Worm (Caenorhabditis elegans) whole organism, mixed stage, embryonic: ENCODE results near the gene C37H5.13.

Source experiments
- bed-3 ChIP-seq: fragments of 200-800 bp; sonication (Bioruptor generic); optimal IDR thresholded peaks from 3 replicates; lab custom pipeline; 2018; ENCODE audit warnings: mild to moderate bottlenecking, missing genetic modification characterization, moderate library complexity, missing compliant biosample characterization
- blmp-1 ChIP-seq: fragments of 150-350 bp; optimal IDR thresholded peaks from 2 replicates; lab custom pipeline; 2014; ENCODE audit warnings: missing biosample characterization, missing genetic modification characterization
- ceh-39 ChIP-seq: fragments of 150-350 bp; optimal IDR thresholded peaks from 2 replicates; lab custom pipeline; 2014; ENCODE audit warnings: missing biosample characterization, missing genetic modification characterization
- ceh-43 ChIP-seq: fragments of 200-800 bp; sonication (Bioruptor generic); optimal IDR thresholded peaks from 2 replicates; lab custom pipeline; 2018; ENCODE audit warnings: mild to moderate bottlenecking, missing genetic modification characterization, moderate library complexity, missing compliant biosample characterization
- ceh-83 ChIP-seq: fragments of 200-800 bp; sonication (Bioruptor generic); optimal IDR thresholded peaks from 2 replicates; lab custom pipeline; 2018; ENCODE audit warnings: mild to moderate bottlenecking, missing genetic modification characterization, missing compliant biosample characterization
- ces-1 ChIP-seq: fragments of 150-350 bp; optimal IDR thresholded peaks from 2 replicates; lab custom pipeline; 2014; ENCODE audit warnings: missing biosample characterization, missing genetic modification reagents, missing genetic modification characterization
- cnd-1 ChIP-seq: fragments of 200-800 bp; sonication (Bioruptor generic); optimal IDR thresholded peaks from 2 replicates; lab custom pipeline; 2018; ENCODE audit warnings: mild to moderate bottlenecking, missing genetic modification characterization, missing compliant biosample characterization
- drap-1 ChIP-seq: fragments of 200-800 bp; sonication (Bioruptor generic); optimal IDR thresholded peaks from 3 replicates; lab custom pipeline; 2018; ENCODE audit warnings: mild to moderate bottlenecking, missing genetic modification characterization, missing compliant biosample characterization
- elt-1 ChIP-seq: sonication (generic microtip); optimal IDR thresholded peaks from 2 replicates; lab custom pipeline; 2017; ENCODE audit warnings: missing genetic modification characterization, mild to moderate bottlenecking, missing compliant biosample characterization, antibody characterized with exemption, moderate library complexity, borderline replicate concordance; ENCODE audit not compliant: insufficient read depth
- elt-3 ChIP-seq: fragments of 150-350 bp; optimal IDR thresholded peaks from 2 replicates; lab custom pipeline; 2014; ENCODE audit warnings: missing biosample characterization, missing genetic modification characterization
- flh-1 ChIP-seq: fragments of 200-800 bp; sonication (Bioruptor generic); optimal IDR thresholded peaks from 2 replicates; lab custom pipeline; 2018; ENCODE audit warnings: mild to moderate bottlenecking, missing genetic modification characterization, moderate library complexity, missing compliant biosample characterization
- ham-2 ChIP-seq: fragments of 200-800 bp; sonication (Bioruptor generic); optimal IDR thresholded peaks from 2 replicates; lab custom pipeline; 2018; ENCODE audit warnings: mild to moderate bottlenecking, missing genetic modification characterization, missing compliant biosample characterization
- lin-13 ChIP-seq: fragments of 150-350 bp; optimal IDR thresholded peaks from 2 replicates; lab custom pipeline; 2014; ENCODE audit warnings: missing biosample characterization, missing genetic modification characterization
- lin-32 ChIP-seq: fragments of 200-800 bp; sonication (Bioruptor generic); optimal IDR thresholded peaks from 2 replicates; lab custom pipeline; 2018; ENCODE audit warnings: mild to moderate bottlenecking, missing genetic modification characterization, missing compliant biosample characterization
- lsy-2 ChIP-seq: fragments of 150-350 bp; optimal IDR thresholded peaks from 2 replicates; lab custom pipeline; 2014; ENCODE audit warnings: missing biosample characterization, missing genetic modification characterization
- mab-5 ChIP-seq: fragments of 150-350 bp; optimal IDR thresholded peaks from 2 replicates; lab custom pipeline; 2014; ENCODE audit warnings: missing biosample characterization, missing genetic modification characterization
- mep-1 ChIP-seq: fragments of 150-350 bp; optimal IDR thresholded peaks from 2 replicates; lab custom pipeline; 2017; ENCODE audit warnings: missing biosample characterization, missing genetic modification reagents, missing genetic modification characterization, inconsistent platforms
- mls-2 ChIP-seq: sonication (generic microtip); optimal IDR thresholded peaks from 2 replicates; lab custom pipeline; 2016; ENCODE audit warnings: mild to moderate bottlenecking, missing genetic modification characterization, moderate library complexity, missing compliant biosample characterization
- nhr-2 ChIP-seq: fragments of 150-350 bp; optimal IDR thresholded peaks from 2 replicates; lab custom pipeline; 2014; ENCODE audit warnings: missing biosample characterization, missing genetic modification characterization
- nhr-237 ChIP-seq: fragments of 150-350 bp; optimal IDR thresholded peaks from 2 replicates; lab custom pipeline; 2014; ENCODE audit warnings: missing biosample characterization, missing genetic modification characterization
- nhr-28 ChIP-seq: fragments of 150-350 bp; optimal IDR thresholded peaks from 2 replicates; lab custom pipeline; 2014; ENCODE audit warnings: missing biosample characterization, missing genetic modification characterization
- nhr-76 ChIP-seq: sonication (generic microtip); optimal IDR thresholded peaks from 2 replicates; lab custom pipeline; 2017; ENCODE audit warnings: missing biosample characterization, missing genetic modification characterization
- pha-4 ChIP-seq: fragments of 150-350 bp; optimal IDR thresholded peaks from 2 replicates; lab custom pipeline; 2018; ENCODE audit warnings: missing biosample characterization, missing genetic modification reagents, missing genetic modification characterization
- sem-2 ChIP-seq: fragments of 200-800 bp; sonication (Bioruptor generic); optimal IDR thresholded peaks from 2 replicates; lab custom pipeline; 2018; ENCODE audit warnings: mild to moderate bottlenecking, missing genetic modification characterization, missing compliant biosample characterization
- snpc-4 ChIP-seq: fragments of 150-350 bp; optimal IDR thresholded peaks from 2 replicates; lab custom pipeline; 2014; ENCODE audit warnings: missing biosample characterization, missing genetic modification characterization
- sptf-1 ChIP-seq: sonication (generic microtip); optimal IDR thresholded peaks from 2 replicates; lab custom pipeline; 2017; ENCODE audit warnings: mild to moderate bottlenecking, missing genetic modification characterization, moderate library complexity, missing compliant biosample characterization
- tbx-8 ChIP-seq: fragments of 200-800 bp; sonication (Bioruptor generic); optimal IDR thresholded peaks from 2 replicates; lab custom pipeline; 2018; ENCODE audit warnings: mild to moderate bottlenecking, missing genetic modification characterization, moderate library complexity, missing compliant biosample characterization
- unc-120 ChIP-seq: sonication (generic microtip); optimal IDR thresholded peaks from 2 replicates; lab custom pipeline; 2017; ENCODE audit warnings: missing genetic modification characterization, missing compliant biosample characterization; ENCODE audit not compliant: poor library complexity, severe bottlenecking
- unc-39 ChIP-seq: fragments of 150-350 bp; optimal IDR thresholded peaks from 2 replicates; lab custom pipeline; 2014; ENCODE audit warnings: missing biosample characterization, missing genetic modification characterization
- unc-62 ChIP-seq: fragments of 150-350 bp; optimal IDR thresholded peaks from 2 replicates; lab custom pipeline; 2014; ENCODE audit warnings: missing biosample characterization, missing genetic modification reagents, missing genetic modification characterization
- zip-8 ChIP-seq: fragments of 150-350 bp; optimal IDR thresholded peaks from 2 replicates; lab custom pipeline; 2014; ENCODE audit warnings: missing biosample characterization, missing genetic modification characterization
- ztf-11 ChIP-seq: fragments of 150-350 bp; optimal IDR thresholded peaks from 2 replicates; lab custom pipeline; 2014; ENCODE audit warnings: missing biosample characterization, missing genetic modification characterization

The C37H5.13 gene

DNA sequence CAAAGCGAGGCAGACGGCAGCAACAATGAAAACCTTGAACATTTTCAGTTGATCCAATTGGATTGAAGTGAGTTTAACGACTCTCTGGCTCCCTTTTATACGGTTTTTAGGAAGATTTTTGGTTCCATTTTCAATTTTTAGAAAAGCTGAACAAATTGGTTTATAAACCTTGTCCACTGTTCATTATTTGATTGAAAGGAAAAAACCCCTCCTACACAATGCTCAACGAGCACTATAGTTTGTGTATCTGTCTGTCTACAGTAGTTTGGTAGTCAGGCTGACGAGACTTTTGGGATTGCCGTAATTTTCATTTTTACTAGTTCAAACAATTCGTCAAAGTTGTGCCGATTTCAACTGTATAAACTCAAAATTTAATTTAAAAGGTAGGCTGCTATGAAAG, 16.5 kb upstream of the C37H5.13 start, which contains the start of gene T19H12.15:
Gene T19H12.15, minus strand, starts transcription at position 101 of the 400 bp plus-strand sequence.
- TF ChIP-seq flh-1 (GFP tag; lab: Kevin White, UChicago) (no peak), mls-2 (tag; lab: Kevin White, UChicago) (no peak), lin-32 (GFP tag; lab: Kevin White, UChicago) (no peak), pha-4 (no peak), snpc-4 (no peak), nhr-237 (tag; lab: Kevin White, UChicago) (no peak), ces-1 (no peak), unc-120 (tag; lab: Kevin White, UChicago) (no peak), elt-1 (tag; lab: Kevin White, UChicago) (no peak), sem-2 (no peak), elt-3 (no peak), bed-3 (GFP tag; lab: Kevin White, UChicago) (no peak), mab-5 (tag; lab: Kevin White, UChicago) (no peak), sptf-1 (tag; lab: Kevin White, UChicago) (no peak), lin-13 (no peak), ceh-43 (GFP tag; lab: Kevin White, UChicago) (no peak)

- TF ChIP-seq drap-1, result no peak
- no peak for TF ChIP-seq mab-5 (tag; lab: Kevin White, UChicago)
- TF ChIP-seq pha-4, result no peak
- TF ChIP-seq nhr-76 (tag; lab: Kevin White, UChicago), result no peak
- no peak for TF ChIP-seq sptf-1 (tag; lab: Kevin White, UChicago)
- no peak for TF ChIP-seq nhr-237 (tag; lab: Kevin White, UChicago)
- TF ChIP-seq nhr-28 (tag; lab: Kevin White, UChicago), result no peak
- no peak for TF ChIP-seq snpc-4
- no peak for TF ChIP-seq unc-62 (GFP tag; lab: Kevin White, UChicago)
- no peak for TF ChIP-seq zip-8
- no peak for TF ChIP-seq mep-1
- no peak for TF ChIP-seq unc-39
- no peak for TF ChIP-seq bed-3 (GFP tag; lab: Kevin White, UChicago)
- TF ChIP-seq tbx-8 (GFP tag; lab: Kevin White, UChicago), result no peak
- no peak for TF ChIP-seq ceh-43 (GFP tag; lab: Kevin White, UChicago)
- TF ChIP-seq ztf-11, result no peak
- no peak for TF ChIP-seq mls-2 (tag; lab: Kevin White, UChicago)
- TF ChIP-seq ceh-39, result no peak
- TF ChIP-seq elt-3, result no peak
These were observed 14.8 kb upstream of the C37H5.13 start, which contains the start of gene T19H12.6 for ce11 chrV:4877587-4877986. T19H12.6 (minus strand) TSS chrV:4877687.

DNA sequence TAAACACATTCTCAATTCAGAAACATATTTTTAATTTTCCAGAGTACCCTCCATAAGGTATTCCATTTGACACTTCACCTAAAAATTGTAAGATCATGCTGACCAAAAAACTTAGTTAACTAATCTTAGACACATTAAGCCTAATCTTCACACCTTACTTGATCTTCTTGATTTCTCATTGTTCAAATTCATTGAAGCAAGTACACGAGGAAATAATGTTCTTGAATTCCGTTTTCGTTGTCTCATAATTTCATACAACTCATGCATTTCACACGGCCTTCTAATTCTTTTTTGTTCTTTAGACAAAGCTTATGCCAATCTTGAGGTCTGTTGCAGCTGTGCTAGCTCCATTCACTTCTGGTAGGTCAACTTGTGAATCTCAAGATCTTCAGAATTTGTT, 9.2 kb upstream of the C37H5.13 start, which contains the start of gene srd-33:
Gene srd-33, plus strand, starts transcription at position 301 of the 400 bp plus-strand sequence.
- TF ChIP-seq bed-3 (GFP tag; lab: Kevin White, UChicago) (no peak), ham-2 (GFP tag; lab: Kevin White, UChicago) (no peak), unc-120 (tag; lab: Kevin White, UChicago) (no peak), unc-39 (no peak), nhr-28 (tag; lab: Kevin White, UChicago) (no peak), cnd-1 (tag; lab: Kevin White, UChicago) (no peak), nhr-237 (tag; lab: Kevin White, UChicago) (no peak), ces-1 (no peak), mep-1 (no peak), flh-1 (GFP tag; lab: Kevin White, UChicago) (no peak), mls-2 (tag; lab: Kevin White, UChicago) (no peak), lsy-2 (tag; lab: Kevin White, UChicago) (no peak), nhr-2 (no peak), elt-3 (no peak)

- TF ChIP-seq lin-32 (GFP tag; lab: Kevin White, UChicago), result no peak
- TF ChIP-seq flh-1 (GFP tag; lab: Kevin White, UChicago), result no peak
- no peak for TF ChIP-seq ceh-83
- no peak for TF ChIP-seq nhr-237 (tag; lab: Kevin White, UChicago)
- TF ChIP-seq nhr-76 (tag; lab: Kevin White, UChicago), result no peak
- TF ChIP-seq ces-1, result no peak
- no peak for TF ChIP-seq zip-8
- no peak for TF ChIP-seq ceh-43 (GFP tag; lab: Kevin White, UChicago)
- TF ChIP-seq tbx-8 (GFP tag; lab: Kevin White, UChicago), result no peak
- TF ChIP-seq unc-62 (GFP tag; lab: Kevin White, UChicago), result no peak
These were observed 7.9 kb upstream of the C37H5.13 start for ce11 chrV:4870627-4871026.

ce11 chrV:4868698-4869097, 5.9 kb upstream of the C37H5.13 start:
- no peak for TF ChIP-seq ceh-39
- no peak for TF ChIP-seq ces-1
- no peak for TF ChIP-seq mab-5 (tag; lab: Kevin White, UChicago)
- no peak for TF ChIP-seq tbx-8 (GFP tag; lab: Kevin White, UChicago)
- TF ChIP-seq nhr-2, result no peak
- no peak for TF ChIP-seq unc-62 (GFP tag; lab: Kevin White, UChicago)
- no peak for TF ChIP-seq sptf-1 (tag; lab: Kevin White, UChicago)
- no peak for TF ChIP-seq sem-2
- TF ChIP-seq blmp-1 (tag; lab: Kevin White, UChicago), result no peak
- no peak for TF ChIP-seq drap-1
- TF ChIP-seq, all 35 proteins: peak for 0
